Worm (Caenorhabditis elegans) whole organism, L4/young adult: ENCODE results near the gene srlf-1.

Experiments
- W03F9.2 ChIP-seq: fragments of 150-350 bp; optimal IDR thresholded peaks from 2 replicates; lab custom pipeline; 2014; ENCODE audit warnings: missing biosample characterization, missing genetic modification characterization
- dao-5 ChIP-seq: sonication (generic microtip); optimal IDR thresholded peaks from 2 replicates; lab custom pipeline; 2016; ENCODE audit warnings: missing genotype, missing genetic modification characterization, moderate library complexity, missing compliant biosample characterization
- him-1 ChIP-seq: sonication (generic microtip); optimal IDR thresholded peaks from 2 replicates; lab custom pipeline; 2016; ENCODE audit warnings: missing genotype, missing genetic modification reagents, missing genetic modification characterization, missing compliant biosample characterization

srlf-1 gene

DNA sequence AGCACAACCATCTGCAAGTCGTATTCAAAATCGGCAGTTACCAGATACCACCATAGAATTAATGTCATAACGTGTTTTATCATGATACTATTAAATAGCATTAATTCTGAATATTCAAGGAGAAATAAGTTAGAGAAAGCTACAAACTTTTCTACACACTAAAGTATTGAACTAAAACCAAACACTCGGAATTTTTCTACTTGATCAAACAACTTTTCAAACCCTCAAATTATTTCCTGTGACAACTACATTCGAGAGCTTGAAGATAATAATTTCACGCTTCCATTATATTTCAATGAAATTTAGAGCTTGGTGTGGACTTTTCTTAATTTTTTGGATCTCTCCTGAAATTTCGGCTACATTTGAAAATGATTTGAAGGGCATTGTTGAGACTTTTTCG, 32.1 kb downstream of the srlf-1 start, which contains the start of gene irld-47:
irld-47 (minus strand) TSS at position 101 of the 400 bp plus-strand sequence.
- TF ChIP-seq dao-5 (tag; lab: Kevin White, UChicago) (no peak), W03F9.2 (tag; lab: Kevin White, UChicago) (no peak), him-1 (tag; lab: Kevin White, UChicago) (no peak)

ce11 chrII:7825107-7825506, 34.7 kb downstream of the srlf-1 start, which contains the start of gene srw-62:
srw-62 (plus strand) TSS chrII:7825407.
- no peak for TF ChIP-seq W03F9.2 (tag; lab: Kevin White, UChicago)
- TF ChIP-seq dao-5 (tag; lab: Kevin White, UChicago): no peak
- TF ChIP-seq him-1 (tag; lab: Kevin White, UChicago): no peak

DNA sequence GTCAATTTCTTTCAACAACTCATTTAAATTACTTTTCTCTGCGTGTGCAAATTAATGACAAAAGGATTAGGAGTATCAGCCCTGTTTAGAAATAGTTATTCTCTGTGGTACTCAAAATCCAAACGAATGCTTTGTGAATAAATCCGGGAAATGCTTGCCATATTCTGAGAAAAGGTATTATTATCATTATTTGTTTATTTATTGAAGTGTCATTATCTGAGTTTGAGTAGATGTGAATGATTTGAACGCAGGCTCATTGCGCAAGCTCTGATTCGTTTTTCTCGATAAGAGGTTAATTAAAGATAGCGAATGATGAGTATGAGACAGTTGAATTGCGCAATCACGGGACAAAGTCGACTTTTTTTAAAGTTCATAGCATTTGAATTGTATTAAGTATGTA, 37.5 kb downstream of the srlf-1 start:
- no peak for TF ChIP-seq dao-5 (tag; lab: Kevin White, UChicago)
- TF ChIP-seq W03F9.2 (tag; lab: Kevin White, UChicago): no peak
- TF ChIP-seq him-1 (tag; lab: Kevin White, UChicago): no peak

- TF ChIP-seq W03F9.2 (tag; lab: Kevin White, UChicago): no peak
- no peak for TF ChIP-seq him-1 (tag; lab: Kevin White, UChicago)
Observed at ce11 chrII:7829616-7830015, 39.2 kb downstream of the srlf-1 start.

DNA sequence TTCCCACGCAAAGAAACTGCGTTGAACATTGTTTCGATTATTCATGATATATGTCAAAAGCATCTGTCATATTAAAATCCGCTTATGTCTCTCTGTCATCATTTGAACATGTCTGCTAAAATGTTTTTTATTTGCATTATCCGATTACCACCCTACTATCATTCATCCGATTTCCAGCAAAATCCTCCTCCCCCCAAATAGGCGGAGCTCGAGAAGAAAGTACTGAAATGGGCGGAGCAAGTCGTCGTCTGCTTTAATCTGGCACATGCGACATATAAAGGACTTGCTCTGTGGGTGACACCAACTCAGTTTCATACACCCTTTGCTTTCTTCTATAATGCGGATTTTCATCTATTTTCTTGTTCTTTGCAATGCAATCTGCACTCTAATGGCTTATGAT, 41.7 kb downstream of the srlf-1 start, which contains the start of gene T09A5.14:
T09A5.14 (plus strand) TSS at position 301 of the 400 bp plus-strand sequence.
- TF ChIP-seq him-1 (tag; lab: Kevin White, UChicago) (no peak), W03F9.2 (tag; lab: Kevin White, UChicago) (no peak), dao-5 (tag; lab: Kevin White, UChicago) (no peak)

- no peak for TF ChIP-seq him-1 (tag; lab: Kevin White, UChicago)
- no peak for TF ChIP-seq dao-5 (tag; lab: Kevin White, UChicago)
- TF ChIP-seq W03F9.2 (tag; lab: Kevin White, UChicago): no peak
Observed at ce11 chrII:7835314-7835713, 44.9 kb downstream of the srlf-1 start, which contains the start of gene cex-2. cex-2 (minus strand) TSS chrII:7835414.

- TF ChIP-seq him-1 (tag; lab: Kevin White, UChicago) (no peak), dao-5 (tag; lab: Kevin White, UChicago) (no peak), W03F9.2 (tag; lab: Kevin White, UChicago) (no peak)
Observed at ce11 chrII:7836613-7837226, 46.3 kb downstream of the srlf-1 start.

- no peak for TF ChIP-seq him-1 (tag; lab: Kevin White, UChicago)
- TF ChIP-seq W03F9.2 (tag; lab: Kevin White, UChicago): no peak
- no peak for TF ChIP-seq dao-5 (tag; lab: Kevin White, UChicago)
Observed at ce11 chrII:7838661-7839060, 48.3 kb downstream of the srlf-1 start.

DNA sequence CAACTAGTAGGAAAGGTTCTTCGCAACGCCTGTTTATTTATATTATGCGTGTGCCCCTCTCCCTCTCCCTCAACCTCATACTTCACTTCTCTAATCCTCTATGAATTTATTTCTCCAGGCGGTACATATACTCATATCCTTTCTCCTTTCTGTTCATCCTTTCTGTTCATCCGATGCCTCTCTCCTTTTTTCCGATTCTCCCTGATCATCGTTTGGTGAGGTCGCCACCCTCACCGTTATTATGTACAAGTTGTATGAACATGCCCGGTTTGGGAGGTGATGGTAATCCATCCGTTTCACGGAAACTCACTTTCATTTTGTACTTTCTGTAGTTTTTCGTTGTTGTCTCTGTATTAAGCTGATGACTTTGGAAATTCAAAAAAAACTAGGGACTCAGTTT, 49.3 kb downstream of the srlf-1 start:
- TF ChIP-seq dao-5 (tag; lab: Kevin White, UChicago): no peak
- no peak for TF ChIP-seq W03F9.2 (tag; lab: Kevin White, UChicago)
- TF ChIP-seq him-1 (tag; lab: Kevin White, UChicago): no peak
